Fruit fly (Drosophila melanogaster) whole organism, adult: ENCODE measurements around the gene Son.

Experiments used
- CG11617 ChIP-seq: fragments of 200-800 bp; sonication (Bioruptor generic); optimal IDR thresholded peaks from 2 replicates; lab custom pipeline; 2017; ENCODE audit warnings: mild to moderate bottlenecking, missing biosample characterization, missing genetic modification reagents, missing genetic modification characterization
- CG12768 ChIP-seq: fragments of 200-800 bp; sonication (Bioruptor generic); optimal IDR thresholded peaks from 2 replicates; lab custom pipeline; 2017; ENCODE audit warnings: missing biosample characterization, missing genetic modification characterization, mild to moderate bottlenecking, moderate library complexity, missing genetic modification reagents
- CG14711 ChIP-seq: fragments of 200-800 bp; sonication (Bioruptor generic); optimal IDR thresholded peaks from 2 replicates; lab custom pipeline; 2018; ENCODE audit warnings: missing biosample characterization, mild to moderate bottlenecking, missing genetic modification characterization, moderate library complexity
- CG1620 ChIP-seq: fragments of 200-800 bp; sonication (Bioruptor generic); optimal IDR thresholded peaks from 2 replicates; lab custom pipeline; 2016; ENCODE audit warnings: missing biosample characterization, missing genetic modification characterization
- CG33017 ChIP-seq: fragments of 200-800 bp; sonication (Bioruptor generic); optimal IDR thresholded peaks from 2 replicates; lab custom pipeline; 2018; ENCODE audit warnings: missing biosample characterization, mild to moderate bottlenecking, missing genetic modification characterization, moderate library complexity
- CG5204 ChIP-seq: fragments of 200-800 bp; sonication (Bioruptor generic); optimal IDR thresholded peaks from 2 replicates; lab custom pipeline; 2016; ENCODE audit warnings: missing biosample characterization, missing genetic modification characterization
- CG7045 ChIP-seq: fragments of 200-800 bp; sonication (Bioruptor generic); optimal IDR thresholded peaks from 2 replicates; lab custom pipeline; 2017; ENCODE audit warnings: missing biosample characterization, mild to moderate bottlenecking, missing genetic modification characterization
- CG7101 ChIP-seq: fragments of 200-800 bp; sonication (Bioruptor generic); optimal IDR thresholded peaks from 2 replicates; lab custom pipeline; 2018; ENCODE audit warnings: missing biosample characterization, mild to moderate bottlenecking, missing genetic modification characterization, moderate library complexity
- Clk ChIP-seq: fragments of 200-800 bp; sonication (Bioruptor generic); optimal IDR thresholded peaks from 2 replicates; lab custom pipeline; 2017; ENCODE audit warnings: missing biosample characterization, missing genetic modification characterization
- Crg-1 ChIP-seq: fragments of 200-800 bp; sonication (Bioruptor generic); optimal IDR thresholded peaks from 2 replicates; lab custom pipeline; 2016; ENCODE audit warnings: missing biosample characterization, missing genetic modification characterization
- Hr96 ChIP-seq: fragments of 200-800 bp; sonication (Bioruptor generic); optimal IDR thresholded peaks from 2 replicates; lab custom pipeline; 2016; ENCODE audit warnings: missing biosample characterization, missing genetic modification characterization
- Mnt ChIP-seq: fragments of 200-800 bp; sonication (Bioruptor generic); optimal IDR thresholded peaks from 2 replicates; lab custom pipeline; 2016; ENCODE audit warnings: missing biosample characterization, mild to moderate bottlenecking, missing genetic modification characterization
- bab1 ChIP-seq: fragments of 200-800 bp; sonication (Bioruptor generic); optimal IDR thresholded peaks from 3 replicates; lab custom pipeline; 2019; ENCODE audit warnings: missing biosample characterization, mild to moderate bottlenecking, missing genetic modification characterization, moderate library complexity
- cic ChIP-seq: fragments of 200-800 bp; sonication (Bioruptor generic); optimal IDR thresholded peaks from 2 replicates; lab custom pipeline; 2017; ENCODE audit warnings: missing biosample characterization, mild to moderate bottlenecking, missing genetic modification characterization, moderate library complexity
- cnc ChIP-seq, 2 experiments: fragments of >200 bp; optimal IDR thresholded peaks; 2 replicates each; lab custom pipeline; 2017
- kay ChIP-seq: fragments of 200-800 bp; sonication (Bioruptor generic); peaks from one replicate; lab custom pipeline; 2016; ENCODE audit warnings: missing biosample characterization, missing genetic modification characterization, borderline replicate concordance
- ovo ChIP-seq: fragments of 200-800 bp; sonication (Bioruptor generic); optimal IDR thresholded peaks from 2 replicates; lab custom pipeline; 2016; ENCODE audit warnings: missing biosample characterization, missing genetic modification characterization
- pad ChIP-seq: fragments of 200-800 bp; sonication (Bioruptor generic); optimal IDR thresholded peaks from 3 replicates; lab custom pipeline; 2017; ENCODE audit warnings: missing biosample characterization, missing genetic modification characterization, mild to moderate bottlenecking, moderate library complexity, missing genetic modification reagents
- tj ChIP-seq: fragments of 200-800 bp; sonication (Bioruptor generic); optimal IDR thresholded peaks from 3 replicates; lab custom pipeline; 2017; ENCODE audit warnings: missing biosample characterization, mild to moderate bottlenecking, missing genetic modification characterization, moderate library complexity
- toe ChIP-seq: fragments of 200-800 bp; sonication (Bioruptor generic); optimal IDR thresholded peaks from 2 replicates; lab custom pipeline; 2016; ENCODE audit warnings: missing biosample characterization, missing genetic modification characterization

Son gene

dm6 chr3R:9533181-9534124, 44.4 kb upstream of the Son start:
- TF ChIP-seq bab1 (GFP tag; lab: Kevin White, UChicago) (peak; percentile 84), pad (GFP tag; lab: Kevin White, UChicago) (peak; percentile 90), Hr96 (peak; percentile 88), tj (GFP tag; lab: Kevin White, UChicago) (peak; percentile 89), Clk (GFP tag; lab: Kevin White, UChicago) (peak; percentile 93), CG12768 (GFP tag; lab: Kevin White, UChicago) (peak; percentile 95), CG14711 (tag; lab: Kevin White, UChicago) (peak; percentile 81), ovo (peak; percentile 57), Crg-1 (GFP tag; lab: Kevin White, UChicago) (peak; percentile 87), Mnt (GFP tag; lab: Kevin White, UChicago) (peak; percentile 82), cnc (optimal IDR thresholded peaks at IDR 0.05; lab: Kevin White, UChicago) (peak; percentile 19 to 66), CG7045 (peak; percentile 96), CG1620 (GFP tag; lab: Kevin White, UChicago) (peak; percentile 92), kay (GFP tag; lab: Kevin White, UChicago) (peak; percentile 98), cic (GFP tag; lab: Kevin White, UChicago) (peak; percentile 72), toe (GFP tag; lab: Kevin White, UChicago) (peak; percentile 94), CG11617 (GFP tag; lab: Kevin White, UChicago) (peak; percentile 99), CG33017 (tag; lab: Kevin White, UChicago) (peak; percentile 88), CG5204 (GFP tag; lab: Kevin White, UChicago) (peak; percentile 96), CG7101 (tag; lab: Kevin White, UChicago) (peak; percentile 93)

dm6 chr3R:9534125-9534496, 43.7 kb upstream of the Son start:
- TF ChIP-seq CG7045 (peak; percentile 29), CG5204 (GFP tag; lab: Kevin White, UChicago) (no peak), tj (GFP tag; lab: Kevin White, UChicago) (no peak), CG14711 (tag; lab: Kevin White, UChicago) (peak; percentile 68), bab1 (GFP tag; lab: Kevin White, UChicago) (peak; percentile 12), CG7101 (tag; lab: Kevin White, UChicago) (peak; percentile 70), pad (GFP tag; lab: Kevin White, UChicago) (no peak), CG33017 (tag; lab: Kevin White, UChicago) (peak; percentile 46), CG1620 (GFP tag; lab: Kevin White, UChicago) (peak; percentile 26), Crg-1 (GFP tag; lab: Kevin White, UChicago) (no peak), CG11617 (GFP tag; lab: Kevin White, UChicago) (peak; percentile 43)

DNA sequence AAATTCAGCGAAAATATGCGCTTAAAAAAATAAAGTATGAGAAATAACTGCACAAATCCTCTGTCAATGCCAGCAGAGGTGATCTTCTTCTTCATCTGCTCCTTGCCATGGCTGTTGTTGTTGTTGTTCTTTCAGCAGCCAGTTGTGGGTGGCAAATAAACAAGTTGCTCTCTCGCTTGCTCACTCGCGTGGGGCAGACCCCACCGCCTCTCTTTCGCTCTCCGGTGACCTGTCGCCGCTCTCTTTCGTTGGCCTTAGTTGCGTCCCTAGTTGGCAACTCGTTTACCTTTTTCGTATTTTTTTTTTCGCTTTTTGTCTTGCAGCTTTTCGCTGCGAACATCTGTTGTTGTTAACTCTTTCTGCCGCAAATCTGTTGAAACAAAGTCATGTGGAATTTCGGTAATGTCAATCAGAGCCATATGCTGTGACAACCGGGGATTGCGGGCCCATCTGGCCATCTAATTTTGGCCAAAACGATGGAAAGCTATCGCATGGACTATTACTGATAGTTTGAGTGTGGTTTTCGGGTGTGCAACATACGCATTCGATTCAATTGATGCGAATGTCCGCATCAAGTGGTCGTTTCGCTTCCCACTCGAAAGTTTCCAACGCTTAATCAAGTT, 43.1 kb upstream of the Son start:
- TF ChIP-seq CG7045 = no peak
- no peak for TF ChIP-seq CG12768 (GFP tag; lab: Kevin White, UChicago)
- TF ChIP-seq Clk (GFP tag; lab: Kevin White, UChicago) = no peak
- no peak for TF ChIP-seq pad (GFP tag; lab: Kevin White, UChicago)
- TF ChIP-seq CG11617 (GFP tag; lab: Kevin White, UChicago) = no peak
- TF ChIP-seq cic (GFP tag; lab: Kevin White, UChicago) = no peak
- TF ChIP-seq CG1620 (GFP tag; lab: Kevin White, UChicago) = no peak
- no peak for TF ChIP-seq ovo
- no peak for TF ChIP-seq CG7101 (tag; lab: Kevin White, UChicago)
- no peak for TF ChIP-seq kay (GFP tag; lab: Kevin White, UChicago)
- no peak for TF ChIP-seq cnc (optimal IDR thresholded peaks at IDR 0.05; lab: Kevin White, UChicago)
- no peak for TF ChIP-seq Mnt (GFP tag; lab: Kevin White, UChicago)
- TF ChIP-seq tj (GFP tag; lab: Kevin White, UChicago) = no peak
- no peak for TF ChIP-seq Crg-1 (GFP tag; lab: Kevin White, UChicago)
- no peak for TF ChIP-seq CG33017 (tag; lab: Kevin White, UChicago)
- no peak for TF ChIP-seq bab1 (GFP tag; lab: Kevin White, UChicago)

- TF ChIP-seq kay (GFP tag; lab: Kevin White, UChicago) (peak; percentile 68), cic (GFP tag; lab: Kevin White, UChicago) (no peak)
Observed at dm6 chr3R:9543495-9544180, 34.2 kb upstream of the Son start.

- TF ChIP-seq tj (GFP tag; lab: Kevin White, UChicago) = no peak
- TF ChIP-seq CG7101 (tag; lab: Kevin White, UChicago) = no peak
- no peak for TF ChIP-seq CG14711 (tag; lab: Kevin White, UChicago)
- no peak for TF ChIP-seq pad (GFP tag; lab: Kevin White, UChicago)
- no peak for TF ChIP-seq CG12768 (GFP tag; lab: Kevin White, UChicago)
- TF ChIP-seq Mnt (GFP tag; lab: Kevin White, UChicago) = no peak
- TF ChIP-seq cic (GFP tag; lab: Kevin White, UChicago) = no peak
- TF ChIP-seq kay (GFP tag; lab: Kevin White, UChicago) = no peak
- TF ChIP-seq CG5204 (GFP tag; lab: Kevin White, UChicago) = no peak
Observed at dm6 chr3R:9546808-9547381, 30.9 kb upstream of the Son start.
